Worm (Caenorhabditis elegans) whole organism, dauer: ENCODE results near the gene mltn-7.

Experiments used
- unc-62 ChIP-seq: sonication (generic microtip); optimal IDR thresholded peaks from 2 replicates; lab custom pipeline; 2017; ENCODE audit warnings: missing biosample characterization, missing genetic modification reagents, missing genetic modification characterization

mltn-7 gene

DNA sequence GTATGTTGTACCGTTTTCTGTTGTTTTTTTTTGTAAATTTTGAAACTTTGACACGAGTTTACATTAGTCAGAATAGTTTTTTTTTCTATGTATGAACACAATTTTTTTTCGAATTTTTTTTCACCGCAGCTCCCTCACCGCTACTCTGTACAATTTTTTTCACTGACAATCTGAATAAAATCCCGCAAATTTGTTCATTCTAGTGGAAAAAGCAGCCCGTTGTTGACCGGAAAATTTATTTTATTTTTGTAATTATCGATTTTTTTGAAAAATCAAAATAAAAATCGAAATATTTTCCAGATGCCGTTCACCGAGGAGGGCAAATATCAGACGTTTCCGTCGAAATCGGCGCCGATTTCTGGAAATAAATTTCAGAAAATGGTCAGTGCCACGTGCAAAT is 10.7 kb upstream of the mltn-7 start, which contains the start of gene T22H9.1:
Gene T22H9.1 (plus strand): TSS at position 301 of the 400 bp plus-strand sequence.
- no peak for TF ChIP-seq unc-62 (GFP tag; lab: Kevin White, UChicago)

DNA sequence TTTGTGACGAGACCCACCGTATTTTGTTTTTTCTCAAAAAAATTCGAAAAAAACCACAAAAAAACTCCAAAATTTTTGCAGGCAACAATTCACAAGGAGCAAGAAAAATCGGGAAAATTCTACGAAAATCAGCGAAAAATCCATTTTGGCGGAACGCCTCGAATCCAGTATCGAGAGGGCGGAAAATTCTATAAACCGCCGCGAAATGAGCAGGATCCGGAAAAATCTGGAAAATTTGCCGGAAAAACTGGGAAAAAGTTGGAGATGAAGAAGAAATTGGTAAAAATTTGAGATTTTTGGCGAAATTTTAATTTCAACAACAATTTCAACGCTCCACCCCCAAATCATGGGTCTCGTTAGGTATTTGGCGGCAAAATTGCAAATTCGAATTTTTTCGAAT is 10.1 kb upstream of the mltn-7 start:
- no peak for TF ChIP-seq unc-62 (GFP tag; lab: Kevin White, UChicago)

DNA sequence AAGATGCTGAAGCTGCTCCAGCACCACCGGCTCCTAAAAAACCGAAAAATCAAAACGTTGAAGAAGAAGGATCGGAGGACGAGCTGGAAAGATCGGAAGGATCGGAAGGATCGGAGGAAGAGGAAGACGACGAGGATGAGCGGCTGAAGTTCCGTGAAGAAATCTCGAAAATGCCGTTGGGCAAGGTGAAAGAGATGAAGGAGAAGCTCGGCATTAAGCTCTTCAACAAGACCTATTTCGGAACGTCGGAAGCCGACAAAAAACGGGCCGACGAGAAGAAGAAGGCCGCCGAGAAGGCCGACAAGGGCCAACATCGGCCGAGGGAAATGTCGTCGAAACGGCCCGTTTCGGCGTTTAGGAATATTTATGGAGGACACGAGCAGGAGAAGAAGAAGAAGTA is 8.8 kb upstream of the mltn-7 start:
- TF ChIP-seq unc-62 (GFP tag; lab: Kevin White, UChicago): no peak

DNA sequence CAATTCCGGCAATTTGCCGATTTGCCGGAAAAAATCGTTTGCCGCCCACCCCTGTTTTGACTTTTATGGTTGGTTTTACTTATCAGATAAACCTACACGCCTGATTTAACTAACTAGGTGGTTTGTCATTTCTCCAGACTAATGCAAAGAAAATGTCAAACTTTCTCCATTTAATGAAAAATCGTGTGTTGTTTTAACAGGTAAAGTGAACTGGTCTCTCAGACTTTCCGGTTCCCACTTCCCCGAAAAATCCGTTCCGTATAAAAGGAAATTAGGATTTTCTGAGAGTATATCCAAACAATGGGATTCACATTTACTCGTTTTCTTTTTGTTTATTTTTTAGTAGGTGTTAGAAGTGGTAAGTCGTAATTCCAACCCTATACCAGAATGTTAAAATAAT is 5.5 kb upstream of the mltn-7 start, which contains the start of gene mltn-6:
Gene mltn-6 (plus strand): TSS at position 301 of the 400 bp plus-strand sequence.
- no peak for TF ChIP-seq unc-62 (GFP tag; lab: Kevin White, UChicago)

DNA sequence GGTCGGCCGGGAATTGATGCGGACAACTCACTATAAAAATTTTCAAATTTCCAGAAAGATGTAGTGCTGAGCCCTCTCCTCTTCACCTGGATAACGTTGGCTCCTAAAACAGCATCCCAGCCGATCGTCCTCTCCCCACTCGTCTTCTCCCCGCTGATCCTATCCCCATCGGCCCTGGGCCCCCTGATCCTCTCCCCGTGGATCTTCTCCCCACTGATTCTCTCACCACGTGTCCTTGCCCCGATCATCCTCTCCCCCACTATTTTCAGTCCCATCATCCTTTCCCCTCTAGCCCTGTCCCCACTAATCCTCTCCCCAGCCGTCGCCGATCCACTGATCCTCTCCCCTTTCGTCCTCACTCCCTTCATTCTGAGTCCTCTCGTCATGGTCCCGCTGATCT is 3.1 kb downstream of the mltn-7 start:
- TF ChIP-seq unc-62 (GFP tag; lab: Kevin White, UChicago): no peak

DNA sequence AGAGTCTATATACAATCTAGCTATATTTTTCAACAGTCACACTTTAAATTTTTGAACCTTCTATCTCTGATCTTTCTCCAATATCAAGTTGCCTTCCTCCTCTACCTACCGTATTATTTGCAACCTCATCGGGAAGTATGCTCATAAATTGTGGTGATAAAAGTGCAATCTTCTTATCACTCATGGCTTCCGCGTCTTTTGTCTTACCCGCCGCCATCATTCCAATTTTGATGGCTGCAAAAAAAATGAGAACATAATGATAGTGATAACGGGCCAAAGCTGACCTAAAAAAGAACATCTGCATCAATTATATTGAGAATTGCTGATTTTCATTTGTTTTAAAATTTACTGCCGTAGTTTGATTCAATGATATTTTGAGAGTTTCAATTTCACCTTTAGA is 6.7 kb downstream of the mltn-7 start:
- TF ChIP-seq unc-62 (GFP tag; lab: Kevin White, UChicago): no peak

DNA sequence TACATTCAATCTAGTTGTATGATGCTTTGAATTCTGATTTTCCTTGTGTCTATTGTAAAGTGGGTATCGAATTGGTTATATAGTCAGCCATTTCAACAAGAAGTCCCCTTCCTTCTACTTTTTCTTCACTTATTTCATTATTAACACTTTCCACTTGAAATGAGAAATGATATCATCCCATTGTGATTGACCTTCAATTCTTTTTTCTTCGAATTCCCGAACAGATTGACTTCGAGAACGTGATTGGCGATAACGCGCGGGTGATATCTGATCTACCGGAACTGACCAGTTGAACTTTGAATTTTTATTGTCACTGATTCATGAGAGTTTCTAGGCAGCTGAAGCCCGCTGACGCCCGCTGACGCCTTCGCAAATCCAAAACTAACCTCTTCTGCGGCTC is 8.1 kb downstream of the mltn-7 start:
- no peak for TF ChIP-seq unc-62 (GFP tag; lab: Kevin White, UChicago)

DNA sequence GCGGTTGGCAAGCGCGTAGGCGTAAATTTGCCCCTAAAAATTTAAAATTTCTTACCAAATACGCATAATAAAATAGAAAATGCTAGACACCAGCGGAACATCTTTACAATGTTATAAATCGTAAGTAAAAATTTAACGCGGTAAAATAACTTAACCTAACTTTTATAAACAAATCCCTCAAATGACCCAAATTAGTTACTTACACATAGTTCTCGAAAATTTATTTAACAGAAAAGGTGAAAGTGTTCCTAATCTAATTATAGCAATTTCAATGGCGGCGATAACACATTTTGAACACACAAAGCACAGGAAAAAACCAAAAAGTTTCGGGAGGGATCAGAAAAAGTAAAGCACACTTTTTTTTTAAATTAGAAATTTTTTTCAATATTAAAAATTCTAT is 10.1 kb downstream of the mltn-7 start, which contains the start of gene mltn-8:
Gene mltn-8 (minus strand): TSS at position 101 of the 400 bp plus-strand sequence.
- TF ChIP-seq unc-62 (GFP tag; lab: Kevin White, UChicago): no peak

DNA sequence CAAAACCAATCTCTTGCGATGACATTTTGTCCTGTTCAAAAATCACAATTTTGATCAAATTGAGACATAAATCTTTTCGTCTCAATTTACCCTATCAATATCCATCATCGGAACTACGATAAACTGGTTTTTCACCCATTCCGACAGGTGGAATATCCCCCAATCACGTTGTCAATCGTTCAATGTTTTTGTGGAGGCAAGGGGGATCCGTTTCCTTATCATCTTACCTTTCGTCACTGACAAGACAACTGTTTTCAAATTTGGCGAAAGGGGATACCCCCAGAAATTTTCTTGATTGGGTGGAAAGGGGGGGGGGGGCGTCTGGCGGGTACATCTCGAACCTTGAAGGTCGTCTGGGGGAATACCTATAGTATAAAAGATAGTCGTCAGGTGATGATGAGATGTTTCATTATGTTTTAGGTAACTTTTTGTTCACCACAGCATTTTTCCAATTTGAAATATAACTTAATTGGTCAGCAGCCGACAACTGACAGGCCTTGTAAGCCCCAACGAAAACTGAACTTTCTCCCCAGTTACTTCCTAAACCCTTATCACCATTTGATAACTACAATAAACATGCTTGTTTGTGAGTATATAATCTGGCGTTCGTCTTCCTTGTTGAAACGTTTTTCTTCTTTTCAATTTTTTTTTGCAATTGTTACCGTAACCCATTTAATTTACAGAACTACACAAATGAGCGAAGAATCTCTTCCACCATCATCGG is 11.3 kb downstream of the mltn-7 start, which contains the start of gene ZK6.8:
Gene ZK6.8 (plus strand): TSS at position 682 of the 724 bp plus-strand sequence.
- no peak for TF ChIP-seq unc-62 (GFP tag; lab: Kevin White, UChicago)

DNA sequence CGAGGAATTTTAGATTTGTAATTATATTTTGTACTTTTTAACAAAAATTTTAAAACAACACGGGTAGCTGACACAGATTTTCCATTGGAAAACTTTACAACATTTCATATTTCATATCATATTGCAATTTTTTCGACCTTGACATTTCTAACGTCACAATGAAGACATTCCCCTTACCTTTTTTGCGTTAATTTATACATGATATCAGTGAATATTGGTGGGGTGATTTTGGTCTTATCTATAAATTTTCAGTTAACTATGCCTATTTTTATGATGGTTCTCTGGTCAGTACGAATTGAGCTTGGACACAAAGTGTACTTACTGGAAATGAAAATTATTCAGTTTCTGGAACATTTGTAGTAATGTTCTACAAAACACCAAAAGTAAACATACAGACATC is 14.4 kb downstream of the mltn-7 start:
- no peak for TF ChIP-seq unc-62 (GFP tag; lab: Kevin White, UChicago)

DNA sequence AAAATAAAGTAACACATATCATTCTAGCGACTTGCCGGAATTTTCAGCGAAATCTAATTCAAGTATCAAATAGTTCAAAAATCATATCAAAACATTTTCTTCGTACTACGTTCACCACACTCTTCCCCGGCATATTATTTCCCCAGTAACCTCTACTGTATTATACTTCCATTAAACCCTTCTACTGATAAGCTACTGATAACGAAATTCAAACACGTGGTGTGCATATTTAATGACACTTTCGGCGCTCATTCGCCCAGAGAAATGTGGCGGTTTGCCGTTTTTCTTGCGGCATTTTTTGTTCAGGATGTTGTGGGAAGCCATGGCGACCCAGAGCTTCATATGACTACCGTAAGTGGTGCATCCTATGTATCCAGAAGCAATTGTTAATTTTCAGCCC is 15.4 kb downstream of the mltn-7 start, which contains the start of gene lipl-5:
Gene lipl-5 (plus strand): TSS at position 259 of the 400 bp plus-strand sequence.
- no peak for TF ChIP-seq unc-62 (GFP tag; lab: Kevin White, UChicago)

DNA sequence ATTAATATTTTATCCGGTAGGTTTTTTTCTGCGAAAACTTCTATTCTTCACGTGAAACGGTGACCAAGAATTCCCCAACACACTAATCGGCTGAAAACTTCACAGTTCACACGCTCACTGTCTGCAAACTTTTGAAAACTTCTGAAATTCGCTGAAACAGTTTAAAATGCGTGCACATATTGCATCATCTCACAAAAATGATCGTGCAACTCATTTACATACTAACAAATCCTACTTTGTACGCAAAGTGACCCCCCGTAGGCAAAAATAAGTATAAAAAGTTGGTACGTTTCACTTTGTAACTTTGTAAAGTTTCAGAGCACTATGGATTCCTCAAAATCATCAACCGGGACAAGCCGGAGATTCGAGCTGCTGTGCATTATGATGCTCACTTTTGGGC is 18.3 kb downstream of the mltn-7 start, which contains the start of gene ZK6.6:
Gene ZK6.6 (plus strand): TSS at position 301 of the 400 bp plus-strand sequence.
- no peak for TF ChIP-seq unc-62 (GFP tag; lab: Kevin White, UChicago)

DNA sequence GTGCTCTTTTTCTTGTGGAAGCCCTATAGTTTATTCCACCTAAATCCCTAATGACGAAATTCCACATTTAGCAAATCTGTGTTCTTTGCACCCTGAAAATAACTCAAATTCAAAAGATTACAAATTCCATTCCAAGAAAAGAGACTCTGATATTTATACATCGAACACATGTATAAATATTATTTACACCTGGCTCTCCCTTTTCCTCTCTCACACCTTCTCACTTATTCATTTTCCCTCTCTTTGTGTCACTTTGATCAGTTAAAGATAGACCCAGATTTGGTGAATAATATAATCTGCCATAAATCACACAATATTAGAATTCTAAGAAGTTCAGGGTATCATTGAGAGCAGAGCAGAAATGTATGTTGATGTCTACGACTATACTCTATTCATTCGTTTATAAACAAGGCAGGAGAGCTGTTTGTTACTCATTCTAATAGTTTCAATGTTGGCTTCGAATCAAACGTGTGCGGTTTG is 22.1 kb downstream of the mltn-7 start, which contains the start of gene nhr-254:
Gene nhr-254 (plus strand): TSS at position 430 of the 480 bp plus-strand sequence.
- no peak for TF ChIP-seq unc-62 (GFP tag; lab: Kevin White, UChicago)

DNA sequence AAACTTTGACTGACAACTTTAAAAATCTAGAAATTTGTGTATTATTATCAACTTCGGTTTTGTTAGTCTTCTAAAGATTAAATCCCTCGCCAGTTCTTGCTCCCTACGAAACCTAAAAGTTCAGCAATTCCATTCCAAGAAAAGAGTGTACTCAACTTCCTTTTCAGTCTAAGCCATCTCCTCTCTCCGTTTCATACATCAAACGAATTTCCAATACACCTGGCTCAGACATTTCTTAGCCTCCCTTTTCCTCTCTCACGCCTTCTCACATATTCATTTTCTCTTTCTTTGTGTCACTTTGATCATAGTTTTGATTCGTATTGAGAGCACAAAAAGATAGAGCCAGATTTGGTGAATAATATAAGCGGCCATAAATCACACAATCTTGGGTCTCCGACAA is 26.2 kb downstream of the mltn-7 start, which contains the start of gene nhr-253:
Gene nhr-253 (plus strand): TSS at position 285 of the 400 bp plus-strand sequence.
- no peak for TF ChIP-seq unc-62 (GFP tag; lab: Kevin White, UChicago)

DNA sequence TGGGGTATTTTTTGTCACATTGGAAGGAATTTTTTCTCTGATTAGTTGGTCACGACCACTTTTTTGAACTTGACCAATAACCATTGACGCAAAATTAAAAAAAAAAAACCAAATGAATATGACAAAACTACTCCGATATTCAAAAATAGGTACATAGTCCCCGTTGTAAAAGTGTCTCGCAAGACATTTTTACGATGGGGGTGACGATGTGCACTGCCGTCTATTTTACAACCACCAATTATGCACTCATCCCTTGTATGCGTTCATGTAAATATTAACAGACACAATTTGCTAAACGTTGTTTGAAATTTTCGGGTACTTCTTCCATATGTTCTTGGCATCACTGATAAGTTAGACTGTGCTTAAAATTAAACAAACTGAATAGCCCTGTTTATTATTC is 29.6 kb downstream of the mltn-7 start, which contains the start of gene scl-27:
Gene scl-27 (plus strand): TSS at position 301 of the 400 bp plus-strand sequence.
- TF ChIP-seq unc-62 (GFP tag; lab: Kevin White, UChicago): no peak

DNA sequence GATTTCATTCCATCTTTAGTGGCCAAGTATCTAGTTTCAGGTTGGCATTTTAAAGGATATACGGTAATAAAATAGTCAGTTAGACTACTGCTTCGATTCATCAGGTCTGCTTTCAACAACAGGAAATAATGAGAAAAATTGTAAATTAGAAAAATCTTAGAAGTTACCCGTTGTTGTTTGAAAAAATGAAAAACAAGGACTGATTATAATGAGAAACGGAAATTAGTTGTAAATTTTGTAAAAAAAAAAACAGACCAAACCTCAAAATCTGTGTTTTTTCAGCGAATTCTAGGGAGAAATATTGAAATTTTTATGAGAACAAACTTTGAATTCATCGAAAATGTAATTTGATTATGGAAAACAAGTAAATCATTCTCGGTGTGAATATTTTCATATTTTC is 32.9 kb downstream of the mltn-7 start, which contains the start of gene srh-62:
Gene srh-62 (minus strand): TSS at position 101 of the 400 bp plus-strand sequence.
- no peak for TF ChIP-seq unc-62 (GFP tag; lab: Kevin White, UChicago)
